Fruit fly (Drosophila melanogaster) whole organism, embryonic: ENCODE results near the gene Srp14.

Experiments used
- Atf3 ChIP-seq: fragments of 200-800 bp; sonication (Bioruptor generic); optimal IDR thresholded peaks from 3 replicates; lab custom pipeline; 2016; ENCODE audit warnings: missing biosample characterization, missing genetic modification characterization
- Awh ChIP-seq: fragments of 200-800 bp; sonication (Bioruptor generic); IDR thresholded peaks from 2 replicates; pipeline ENCODE4, ENCODE4 v1.3.6; 2022; ENCODE audit warnings: missing biosample characterization, missing genetic modification characterization
- CG10462 ChIP-seq: fragments of 200-800 bp; sonication (Bioruptor generic); optimal IDR thresholded peaks from 2 replicates; lab custom pipeline; 2016; ENCODE audit warnings: missing biosample characterization, missing genetic modification characterization
- CG10565 ChIP-seq: fragments of 200-800 bp; sonication (Bioruptor generic); optimal IDR thresholded peaks from 3 replicates; lab custom pipeline; 2016; ENCODE audit warnings: missing biosample characterization, mild to moderate bottlenecking, missing genetic modification characterization
- CG11085 ChIP-seq: fragments of 200-800 bp; sonication (Bioruptor generic); IDR thresholded peaks from 2 replicates; pipeline ENCODE4 v1.3.6; 2022; ENCODE audit warnings: missing biosample characterization, missing genetic modification characterization
- CG11695 ChIP-seq: fragments of 200-800 bp; sonication (Bioruptor generic); IDR thresholded peaks from 3 replicates; pipeline ENCODE4 v1.3.6; 2022; ENCODE audit warnings: missing biosample characterization, missing genetic modification characterization
- CG12155 ChIP-seq: fragments of 200-800 bp; sonication (Bioruptor generic); optimal IDR thresholded peaks from 3 replicates; lab custom pipeline; 2016; ENCODE audit warnings: missing biosample characterization, missing genetic modification characterization
- CG13287 ChIP-seq: fragments of 200-800 bp; sonication (Bioruptor generic); IDR thresholded peaks from 2 replicates; pipeline ENCODE4 v1.3.6; 2022; ENCODE audit warnings: missing biosample characterization, missing genetic modification characterization; ENCODE audit not compliant: partially characterized antibody
- CG13894 ChIP-seq: fragments of 200-800 bp; sonication (Bioruptor generic); optimal IDR thresholded peaks from 3 replicates; lab custom pipeline; 2018; ENCODE audit warnings: missing biosample characterization, mild to moderate bottlenecking, missing genetic modification characterization, moderate library complexity
- CG14710 ChIP-seq: fragments of 200-800 bp; sonication (Bioruptor generic); optimal IDR thresholded peaks from 3 replicates; lab custom pipeline; 2019; ENCODE audit warnings: missing biosample characterization, mild to moderate bottlenecking, missing genetic modification characterization, moderate library complexity
- CG15073 ChIP-seq: fragments of 200-800 bp; sonication (Bioruptor generic); optimal IDR thresholded peaks from 2 replicates; lab custom pipeline; 2016; ENCODE audit warnings: missing biosample characterization, missing genetic modification characterization
- CG15514 ChIP-seq: fragments of 200-800 bp; sonication (Bioruptor generic); optimal IDR thresholded peaks from 3 replicates; lab custom pipeline; 2017; ENCODE audit warnings: missing biosample characterization, missing genetic modification characterization, mild to moderate bottlenecking, moderate library complexity, missing genetic modification reagents
- CG1603 ChIP-seq: fragments of 200-800 bp; sonication (Bioruptor generic); optimal IDR thresholded peaks from 2 replicates; lab custom pipeline; 2019; ENCODE audit warnings: missing biosample characterization, mild to moderate bottlenecking, missing genetic modification characterization, moderate library complexity
- CG17186 ChIP-seq: fragments of 200-800 bp; sonication (Bioruptor generic); optimal IDR thresholded peaks from 3 replicates; lab custom pipeline; 2017; ENCODE audit warnings: missing biosample characterization, missing genetic modification reagents, missing genetic modification characterization
- CG1792 ChIP-seq: fragments of 200-800 bp; sonication (Bioruptor generic); optimal IDR thresholded peaks from 2 replicates; lab custom pipeline; 2016; ENCODE audit warnings: missing biosample characterization, missing genetic modification characterization
- CG2120 ChIP-seq: fragments of 200-800 bp; sonication (Bioruptor generic); optimal IDR thresholded peaks from 3 replicates; lab custom pipeline; 2016; ENCODE audit warnings: missing biosample characterization, missing genetic modification characterization
- CG2129 ChIP-seq: fragments of 200-800 bp; sonication (Bioruptor generic); IDR thresholded peaks from 2 replicates; pipeline ENCODE4 v1.3.6; 2022; ENCODE audit warnings: missing biosample characterization, missing genetic modification characterization; ENCODE audit not compliant: partially characterized antibody
- CG33213 ChIP-seq: fragments of 200-800 bp; sonication (Bioruptor generic); optimal IDR thresholded peaks from 3 replicates; lab custom pipeline; 2016; ENCODE audit warnings: missing biosample characterization, missing genetic modification characterization
- CG4282 ChIP-seq: fragments of 200-800 bp; sonication (Bioruptor generic); optimal IDR thresholded peaks from 2 replicates; lab custom pipeline; 2016; ENCODE audit warnings: missing biosample characterization, missing genetic modification characterization
- CG4328 ChIP-seq: fragments of 200-800 bp; sonication (Bioruptor generic); optimal IDR thresholded peaks from 3 replicates; lab custom pipeline; 2017; ENCODE audit warnings: missing biosample characterization, missing genetic modification reagents, missing genetic modification characterization
- CG43689 ChIP-seq: fragments of 200-800 bp; sonication (Bioruptor generic); IDR thresholded peaks from 2 replicates; pipeline ENCODE4 v1.3.6; 2022; ENCODE audit warnings: missing biosample characterization, missing genetic modification characterization
- CG5180 ChIP-seq: fragments of 200-800 bp; sonication (Bioruptor generic); optimal IDR thresholded peaks from 3 replicates; lab custom pipeline; 2017; ENCODE audit warnings: missing biosample characterization, missing genetic modification characterization, mild to moderate bottlenecking, moderate library complexity, missing genetic modification reagents
- CG6854 ChIP-seq: fragments of 200-800 bp; sonication (Bioruptor generic); optimal IDR thresholded peaks from 3 replicates; lab custom pipeline; 2017; ENCODE audit warnings: missing biosample characterization, mild to moderate bottlenecking, missing genetic modification characterization
- CG7928 ChIP-seq: fragments of 200-800 bp; sonication (Bioruptor generic); optimal IDR thresholded peaks from 2 replicates; lab custom pipeline; 2017; ENCODE audit warnings: missing biosample characterization, mild to moderate bottlenecking, missing genetic modification characterization
- CG7987 ChIP-seq: fragments of 200-800 bp; sonication (Bioruptor generic); optimal IDR thresholded peaks from 2 replicates; lab custom pipeline; 2018; ENCODE audit warnings: missing biosample characterization, mild to moderate bottlenecking, missing genetic modification characterization, moderate library complexity
- CG8765 ChIP-seq: fragments of 200-800 bp; sonication (Bioruptor generic); IDR thresholded peaks from 2 replicates; pipeline ENCODE4 v1.3.6; 2022; ENCODE audit warnings: missing biosample characterization, missing genetic modification characterization
- CoRest ChIP-seq: fragments of 200-800 bp; sonication (Bioruptor generic); optimal IDR thresholded peaks from 3 replicates; lab custom pipeline; 2018; ENCODE audit warnings: missing biosample characterization, mild to moderate bottlenecking, missing genetic modification characterization, moderate library complexity
- Dek ChIP-seq: fragments of 200-800 bp; sonication (Bioruptor generic); optimal IDR thresholded peaks from 3 replicates; lab custom pipeline; 2019; ENCODE audit warnings: missing biosample characterization, mild to moderate bottlenecking, missing genetic modification characterization, moderate library complexity
- Dip3 ChIP-seq: fragments of 200-800 bp; sonication (Bioruptor generic); optimal IDR thresholded peaks from 3 replicates; lab custom pipeline; 2016; ENCODE audit warnings: missing biosample characterization, missing genetic modification characterization
- Doc3 ChIP-seq: fragments of 200-800 bp; sonication (Bioruptor generic); IDR thresholded peaks from 3 replicates; pipeline ENCODE4 v1.3.6; 2022; ENCODE audit warnings: missing biosample characterization, missing genetic modification characterization; ENCODE audit not compliant: partially characterized antibody
- Kr ChIP-seq: fragments of 200-800 bp; sonication (Bioruptor generic); optimal IDR thresholded peaks from 2 replicates; lab custom pipeline; 2017; ENCODE audit warnings: missing biosample characterization, mild to moderate bottlenecking, missing genetic modification characterization
- Mad ChIP-seq: fragments of 200-800 bp; sonication (Bioruptor generic); optimal IDR thresholded peaks from 2 replicates; lab custom pipeline; 2016; ENCODE audit warnings: missing biosample characterization, missing genetic modification characterization
- Mes4 ChIP-seq: fragments of 200-800 bp; sonication (Bioruptor generic); optimal IDR thresholded peaks from 2 replicates; lab custom pipeline; 2016; ENCODE audit warnings: missing biosample characterization, missing genetic modification characterization
- Mrtf ChIP-seq: fragments of 200-800 bp; sonication (Bioruptor generic); IDR thresholded peaks from 3 replicates; pipeline ENCODE4 v1.3.6; 2022; ENCODE audit warnings: missing biosample characterization, missing genetic modification characterization
- Oli ChIP-seq: fragments of 200-800 bp; sonication (Bioruptor generic); optimal IDR thresholded peaks from 2 replicates; lab custom pipeline; 2018; ENCODE audit warnings: missing biosample characterization, mild to moderate bottlenecking, missing genetic modification characterization, moderate library complexity
- Ssrp ChIP-seq: fragments of 200-800 bp; sonication (Bioruptor generic); optimal IDR thresholded peaks from 2 replicates; lab custom pipeline; 2018; ENCODE audit warnings: missing biosample characterization, mild to moderate bottlenecking, missing genetic modification characterization, moderate library complexity
- Tbp ChIP-seq: fragments of >200 bp; optimal IDR thresholded peaks from 2 replicates; lab custom pipeline; 2018; ENCODE audit warnings: missing biosample characterization, missing genetic modification characterization
- bcd ChIP-seq: fragments of 200-800 bp; sonication (Bioruptor generic); optimal IDR thresholded peaks from 2 replicates; lab custom pipeline; 2017; ENCODE audit warnings: missing biosample characterization, mild to moderate bottlenecking, missing genetic modification characterization
- btn ChIP-seq: fragments of 200-800 bp; sonication (Bioruptor generic); optimal IDR thresholded peaks from 2 replicates; lab custom pipeline; 2016; ENCODE audit warnings: missing biosample characterization, missing genetic modification characterization
- esg ChIP-seq: fragments of 200-800 bp; sonication (Bioruptor generic); conservative IDR thresholded peaks from 2 replicates; pipeline ENCODE4 v1.3.6; 2022; ENCODE audit warnings: missing biosample characterization, missing genetic modification characterization
- eve ChIP-seq, 2 experiments: fragments of >200 bp; optimal IDR thresholded peaks; 2 replicates each; lab custom pipeline; 2017; ENCODE audit warnings: missing biosample characterization in 2 of 2, missing genetic modification characterization in 2 of 2
- grn ChIP-seq: fragments of 200-800 bp; sonication (Bioruptor generic); optimal IDR thresholded peaks from 3 replicates; lab custom pipeline; 2017; ENCODE audit warnings: missing biosample characterization, missing genetic modification characterization
- hbn ChIP-seq: fragments of 200-800 bp; sonication (Bioruptor generic); IDR thresholded peaks from 2 replicates; pipeline ENCODE4 v1.3.6; 2022; ENCODE audit warnings: missing biosample characterization, missing genetic modification characterization; ENCODE audit not compliant: partially characterized antibody
- lola ChIP-seq, 3 experiments: fragments of >200 bp in 2 of 3; fragments of 200-800 bp in 1 of 3; sonication (Bioruptor generic) in 1 of 3; optimal IDR thresholded peaks; 2 replicates each; lab custom pipeline; 2017 to 2019; ENCODE audit warnings: missing biosample characterization in 3 of 3, missing genetic modification characterization in 3 of 3, mild to moderate bottlenecking in 1 of 3, moderate library complexity in 1 of 3
- oc ChIP-seq: fragments of 200-800 bp; sonication (Bioruptor generic); optimal IDR thresholded peaks from 2 replicates; lab custom pipeline; 2018; ENCODE audit warnings: missing biosample characterization, mild to moderate bottlenecking, missing genetic modification characterization, moderate library complexity
- ranshi ChIP-seq: fragments of 200-800 bp; sonication (Bioruptor generic); IDR thresholded peaks from 2 replicates; pipeline ENCODE4 v1.3.6; 2022; ENCODE audit warnings: missing biosample characterization, missing genetic modification characterization
- ro ChIP-seq: fragments of 200-800 bp; sonication (Bioruptor generic); IDR thresholded peaks from 2 replicates; pipeline ENCODE4 v1.3.6; 2022; ENCODE audit warnings: missing biosample characterization, missing genetic modification characterization
- shn ChIP-seq: fragments of 200-800 bp; sonication (Bioruptor generic); optimal IDR thresholded peaks from 3 replicates; lab custom pipeline; 2016; ENCODE audit warnings: missing biosample characterization, missing genetic modification characterization
- stwl ChIP-seq: fragments of 200-800 bp; sonication (Bioruptor generic); optimal IDR thresholded peaks from 3 replicates; lab custom pipeline; 2018; ENCODE audit warnings: missing biosample characterization, mild to moderate bottlenecking, missing genetic modification characterization, moderate library complexity
- usp ChIP-seq: fragments of >200 bp; optimal IDR thresholded peaks from 2 replicates; lab custom pipeline; 2017; ENCODE audit warnings: missing biosample characterization, missing genetic modification characterization
- zfh1 ChIP-seq: fragments of 200-800 bp; sonication (Bioruptor generic); IDR thresholded peaks from 3 replicates; pipeline ENCODE4 v1.3.6; 2022; ENCODE audit warnings: missing biosample characterization, missing genetic modification characterization
- zfh2 ChIP-seq: fragments of 200-800 bp; sonication (Bioruptor generic); optimal IDR thresholded peaks from 2 replicates; lab custom pipeline; 2016; ENCODE audit warnings: missing biosample characterization, missing genetic modification characterization

The Srp14 gene

DNA sequence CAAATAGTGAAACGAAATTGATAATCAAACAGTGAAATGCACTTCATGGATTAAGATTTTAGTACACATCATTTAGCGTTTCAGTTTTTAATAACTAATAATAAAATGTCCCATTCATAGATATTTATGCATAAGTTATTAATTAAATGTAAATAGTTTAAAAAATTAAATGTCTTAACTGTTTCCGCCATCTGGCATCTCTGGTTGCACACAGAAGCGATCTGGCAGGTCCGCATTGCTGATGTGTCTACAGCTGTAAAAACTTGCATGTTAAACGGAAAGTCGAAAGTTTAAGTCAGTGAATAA, 8.5 kb downstream of the Srp14 start, which contains the start of gene Srp72 (continued):
- TF ChIP-seq CG33213 (GFP tag; lab: Kevin White, UChicago) (peak; percentile 18), Dek (tag; lab: Kevin White, UChicago) (peak; percentile 33), shn (GFP tag; lab: Kevin White, UChicago) (no peak), CG14710 (tag; lab: Kevin White, UChicago) (peak; percentile 75), Atf3 (GFP tag; lab: Kevin White, UChicago) (no peak), stwl (tag; lab: Kevin White, UChicago) (peak; percentile 59), Tbp (GFP tag; lab: Kevin White, UChicago) (no peak), CoRest (tag; lab: Kevin White, UChicago) (peak; percentile 42), zfh2 (peak; percentile 1), ranshi (GFP tag; lab: Robert Waterston, UW) (no peak), CG13287 (GFP tag; lab: Robert Waterston, UW) (no peak), hbn (no peak), CG43689 (GFP tag; lab: Robert Waterston, UW) (no peak), oc (tag; lab: Kevin White, UChicago) (no peak), zfh1 (GFP tag; lab: Robert Waterston, UW) (peak; percentile 48; the same call in 1 of the 3 replicates), bcd (GFP tag; lab: Kevin White, UChicago) (peak; percentile 21), Oli (tag; lab: Kevin White, UChicago) (peak; percentile 24), CG1603 (tag; lab: Kevin White, UChicago) (no peak), eve (GFP tag; optimal IDR thresholded peaks at IDR 0.05; lab: Kevin White, UChicago) (no peak), CG4328 (GFP tag; lab: Kevin White, UChicago) (peak; percentile 29), Dip3 (GFP tag; lab: Kevin White, UChicago) (peak; percentile 25), CG11695 (GFP tag; lab: Robert Waterston, UW) (peak; percentile 68; the same call in 2 of the 3 replicates), Kr (GFP tag; lab: Kevin White, UChicago) (no peak), CG6854 (GFP tag; lab: Kevin White, UChicago) (no peak), CG5180 (GFP tag; lab: Kevin White, UChicago) (no peak), CG13894 (tag; lab: Kevin White, UChicago) (no peak), CG4282 (GFP tag; lab: Kevin White, UChicago) (no peak), CG10462 (GFP tag; lab: Kevin White, UChicago) (peak; percentile 17), CG1792 (GFP tag; lab: Kevin White, UChicago) (no peak), CG2129 (no peak), CG8765 (no peak), CG2120 (GFP tag; lab: Kevin White, UChicago) (peak; percentile 51), ro (GFP tag; lab: Robert Waterston, UW) (no peak), Mrtf (GFP tag; lab: Robert Waterston, UW) (no peak), Mes4 (GFP tag; lab: Kevin White, UChicago) (no peak), Awh (GFP tag; lab: Robert Waterston, UW) (no peak), CG7928 (GFP tag; lab: Kevin White, UChicago) (peak; percentile 43), usp (no peak), CG15073 (no peak), CG15514 (GFP tag; lab: Kevin White, UChicago) (peak; percentile 52), Mad (GFP tag; lab: Kevin White, UChicago) (no peak), lola (GFP tag; optimal IDR thresholded peaks at IDR 0.05; lab: Kevin White, UChicago) (peak in 1 of 3 experiments; percentile 25), CG7987 (GFP tag; lab: Kevin White, UChicago) (no peak), CG12155 (GFP tag; lab: Kevin White, UChicago) (peak; percentile 51), grn (GFP tag; lab: Kevin White, UChicago) (no peak), Doc3 (GFP tag; lab: Robert Waterston, UW) (no peak), Ssrp (peak; percentile 25), btn (GFP tag; lab: Kevin White, UChicago) (no peak), esg (GFP tag; lab: Robert Waterston, UW) (no peak), CG17186 (GFP tag; lab: Kevin White, UChicago) (peak; percentile 18), CG10565 (GFP tag; lab: Kevin White, UChicago) (peak; percentile 28), CG11085 (GFP tag; lab: Robert Waterston, UW) (no peak)
